Worm (Caenorhabditis elegans): Measurements from ENCODE around the gene praf-3.
A peak's percentile ranks its signal among the peaks of the same experiment; 100 is the strongest.
"Not testable (repeated sequence)": the region's sequence is repeated elsewhere in the genome, so short reads cannot be mapped to it uniquely, and the experiment has no call there.

praf-3 gene

ce11 chrIV:8382695-8383094 lies 2.9 kb downstream of the praf-3 start, which contains the start of gene D2096.9:
D2096.9 (minus strand) TSS chrIV:8382795.
- TF ChIP-seq W03F9.2 (tag; optimal IDR thresholded peaks at IDR 0.05): no peak
- no peak for TF ChIP-seq him-1 (tag; optimal IDR thresholded peaks at IDR 0.05)
- no peak for TF ChIP-seq dao-5 (tag; optimal IDR thresholded peaks at IDR 0.05)

- TF ChIP-seq him-1 (tag; optimal IDR thresholded peaks at IDR 0.05) (no peak), W03F9.2 (tag; optimal IDR thresholded peaks at IDR 0.05) (no peak), dao-5 (tag; optimal IDR thresholded peaks at IDR 0.05) (no peak)
Measured at ce11 chrIV:8384737-8385136, 5.0 kb downstream of the praf-3 start.

- no peak for TF ChIP-seq dao-5 (tag; optimal IDR thresholded peaks at IDR 0.05)
- no peak for TF ChIP-seq him-1 (tag; optimal IDR thresholded peaks at IDR 0.05)
- TF ChIP-seq W03F9.2 (tag; optimal IDR thresholded peaks at IDR 0.05): no peak
Measured at ce11 chrIV:8385662-8386061, 5.9 kb downstream of the praf-3 start.

ce11 chrIV:8389139-8389538 lies 9.4 kb downstream of the praf-3 start, which contains the start of gene D2096.10:
D2096.10 (minus strand) TSS chrIV:8389239.
- not testable (repeated sequence) for TF ChIP-seq W03F9.2, him-1, dao-5 (tag; optimal IDR thresholded peaks at IDR 0.05)

ce11 chrIV:8394105-8394504 lies 14.3 kb downstream of the praf-3 start, which contains the start of gene D2096.11:
D2096.11 (minus strand) TSS chrIV:8394205.
- TF ChIP-seq dao-5 (tag; optimal IDR thresholded peaks at IDR 0.05) (no peak), him-1 (tag; optimal IDR thresholded peaks at IDR 0.05) (no peak), W03F9.2 (tag; optimal IDR thresholded peaks at IDR 0.05) (no peak)

ce11 chrIV:8396348-8396747 lies 16.6 kb downstream of the praf-3 start, which contains the start of gene timm-17B.2:
timm-17B.2 (plus strand) TSS chrIV:8396648.
- no peak for TF ChIP-seq him-1 (tag; optimal IDR thresholded peaks at IDR 0.05)
- TF ChIP-seq W03F9.2 (tag; optimal IDR thresholded peaks at IDR 0.05): no peak

ce11 chrIV:8397814-8398213 lies 18.0 kb downstream of the praf-3 start:
- TF ChIP-seq dao-5 (tag; optimal IDR thresholded peaks at IDR 0.05) (no peak), him-1 (tag; optimal IDR thresholded peaks at IDR 0.05) (no peak)

ce11 chrIV:8420961-8421360 lies 41.2 kb downstream of the praf-3 start, which contains the start of gene M116.5:
M116.5 (minus strand) TSS chrIV:8421061.
- TF ChIP-seq dao-5 (tag; optimal IDR thresholded peaks at IDR 0.05) (no peak), W03F9.2 (tag; optimal IDR thresholded peaks at IDR 0.05) (no peak), him-1 (tag; optimal IDR thresholded peaks at IDR 0.05) (no peak)

- TF ChIP-seq W03F9.2 (tag; optimal IDR thresholded peaks at IDR 0.05) (no peak), dao-5 (tag; optimal IDR thresholded peaks at IDR 0.05) (no peak), him-1 (tag; optimal IDR thresholded peaks at IDR 0.05) (no peak)
Measured at ce11 chrIV:8426537-8426936, 46.8 kb downstream of the praf-3 start, which contains the start of the genes T26A8.3 and tmem-231. T26A8.3 (minus strand) TSS chrIV:8426637. tmem-231 (plus strand) TSS chrIV:8426785.

- TF ChIP-seq W03F9.2 (tag; optimal IDR thresholded peaks at IDR 0.05) (peak; percentile 79), dao-5 (tag; optimal IDR thresholded peaks at IDR 0.05) (no peak), him-1 (tag; optimal IDR thresholded peaks at IDR 0.05) (peak; percentile 89)
Measured at ce11 chrIV:8428492-8428891, 48.7 kb downstream of the praf-3 start.
